Worm (Caenorhabditis elegans) whole organism, early embryonic: ENCODE results near the gene srr-10.
A peak's percentile ranks its signal among the peaks of the same experiment; 100 is the strongest.

ENCODE experiments used
- B0310.2 ChIP-seq: sonication (generic microtip); optimal IDR thresholded peaks from 2 replicates; lab custom pipeline; 2016; ENCODE audit warnings: mild to moderate bottlenecking, missing genetic modification characterization, missing compliant biosample characterization
- F13C5.2 ChIP-seq: sonication (generic microtip); optimal IDR thresholded peaks from 2 replicates; lab custom pipeline; 2017; ENCODE audit warnings: mild to moderate bottlenecking, missing genetic modification characterization, inconsistent platforms, missing compliant biosample characterization
- aly-1 ChIP-seq: sonication (generic microtip); optimal IDR thresholded peaks from 2 replicates; lab custom pipeline; 2016; ENCODE audit warnings: missing genetic modification characterization, missing compliant biosample characterization
- ama-1 ChIP-seq: fragments of 150-350 bp; optimal IDR thresholded peaks from 2 replicates; lab custom pipeline; 2014
- ceh-13 ChIP-seq: fragments of 200-800 bp; sonication (Bioruptor generic); optimal IDR thresholded peaks from 2 replicates; lab custom pipeline; 2018; ENCODE audit warnings: mild to moderate bottlenecking, missing genetic modification characterization, missing compliant biosample characterization
- ceh-36 ChIP-seq: sonication (generic microtip); optimal IDR thresholded peaks from 2 replicates; lab custom pipeline; 2016; ENCODE audit warnings: missing genetic modification characterization, inconsistent platforms, missing compliant biosample characterization
- ets-7 ChIP-seq: sonication (generic microtip); optimal IDR thresholded peaks from 2 replicates; lab custom pipeline; 2016; ENCODE audit warnings: missing genotype, missing genetic modification characterization, missing compliant biosample characterization
- flt-1 ChIP-seq: fragments of 200-800 bp; sonication (Bioruptor generic); IDR thresholded peaks from 2 replicates; pipeline ENCODE4 v1.3.6; 2022; ENCODE audit warnings: missing genetic modification characterization, missing compliant biosample characterization
- hmbx-1 ChIP-seq: sonication (generic microtip); optimal IDR thresholded peaks from 2 replicates; lab custom pipeline; 2016; ENCODE audit warnings: mild to moderate bottlenecking, missing genetic modification characterization, missing compliant biosample characterization
- hmg-4 ChIP-seq: fragments of 200-800 bp; sonication (Bioruptor generic); optimal IDR thresholded peaks from 2 replicates; lab custom pipeline; 2018; ENCODE audit warnings: mild to moderate bottlenecking, missing genetic modification characterization, missing compliant biosample characterization
- hnd-1 ChIP-seq: sonication (generic microtip); optimal IDR thresholded peaks from 2 replicates; lab custom pipeline; 2016; ENCODE audit warnings: missing genetic modification characterization, missing compliant biosample characterization
- pes-1 ChIP-seq: fragments of 200-800 bp; sonication (Bioruptor generic); IDR thresholded peaks from 2 replicates; pipeline ENCODE4 v1.3.6; 2022; ENCODE audit warnings: missing genetic modification reagents, missing genetic modification characterization, missing compliant biosample characterization
- scrt-1 ChIP-seq: fragments of 200-800 bp; sonication (Bioruptor generic); IDR thresholded peaks from 2 replicates; pipeline ENCODE4 v1.3.6; 2022; ENCODE audit warnings: missing genetic modification characterization, missing compliant biosample characterization
- sea-1 ChIP-seq: fragments of 200-800 bp; sonication (Bioruptor generic); conservative IDR thresholded peaks from 2 replicates; pipeline ENCODE4 v1.3.6; 2022; ENCODE audit warnings: missing genetic modification characterization, missing compliant biosample characterization
- tbx-11 ChIP-seq: fragments of 200-800 bp; sonication (Bioruptor generic); IDR thresholded peaks from 2 replicates; pipeline ENCODE4 v1.3.6; 2022; ENCODE audit warnings: missing genetic modification characterization, missing compliant biosample characterization
- tbx-37 ChIP-seq: fragments of 200-800 bp; sonication (Bioruptor generic); conservative IDR thresholded peaks from 2 replicates; pipeline ENCODE4 v1.3.6; 2022; ENCODE audit warnings: missing genetic modification reagents, missing genetic modification characterization, missing compliant biosample characterization
- tra-4 ChIP-seq: sonication (generic microtip); optimal IDR thresholded peaks from 2 replicates; lab custom pipeline; 2017; ENCODE audit warnings: missing genetic modification characterization, missing compliant biosample characterization

The srr-10 gene

ce11 chrV:7739949-7740348, 4.5 kb downstream of the srr-10 start:
- TF ChIP-seq ama-1 (lab: Kevin White, UChicago), result no peak
- TF ChIP-seq hmbx-1 (tag; lab: Kevin White, UChicago), result no peak
- TF ChIP-seq hnd-1 (tag; lab: Kevin White, UChicago), result no peak
- TF ChIP-seq tbx-11 (GFP tag; lab: Robert Waterston, UW), result no peak
- TF ChIP-seq ets-7, result no peak
- TF ChIP-seq ceh-13 (GFP tag; lab: Kevin White, UChicago), result no peak
- no peak for TF ChIP-seq scrt-1 (GFP tag; lab: Robert Waterston, UW)

ce11 chrV:7741918-7742317, 6.5 kb downstream of the srr-10 start:
- TF ChIP-seq hmg-4 (GFP tag; lab: Kevin White, UChicago), result no peak
- no peak for TF ChIP-seq pes-1
- TF ChIP-seq ceh-36 (tag; lab: Kevin White, UChicago), result no peak
- TF ChIP-seq tra-4 (tag; lab: Kevin White, UChicago), result no peak
- no peak for TF ChIP-seq hnd-1 (tag; lab: Kevin White, UChicago)
- TF ChIP-seq scrt-1 (GFP tag; lab: Robert Waterston, UW), result no peak
- TF ChIP-seq hmbx-1 (tag; lab: Kevin White, UChicago), result no peak

ce11 chrV:7742485-7742959, 7.1 kb downstream of the srr-10 start, which contains the start of gene fbxl-5:
fbxl-5 (plus strand) TSS chrV:7742909.
- TF ChIP-seq hnd-1 (tag; lab: Kevin White, UChicago), result no peak
- TF ChIP-seq hmg-4 (GFP tag; lab: Kevin White, UChicago), result no peak
- no peak for TF ChIP-seq B0310.2 (tag; lab: Kevin White, UChicago)
- TF ChIP-seq tra-4 (tag; lab: Kevin White, UChicago), result no peak
- TF ChIP-seq ceh-13 (GFP tag; lab: Kevin White, UChicago), result no peak
- no peak for TF ChIP-seq hmbx-1 (tag; lab: Kevin White, UChicago)
- TF ChIP-seq flt-1 (GFP tag; lab: Robert Waterston, UW), result no peak
- no peak for TF ChIP-seq F13C5.2 (tag; lab: Kevin White, UChicago)

ce11 chrV:7744068-7744467, 8.6 kb downstream of the srr-10 start:
- TF ChIP-seq flt-1 (GFP tag; lab: Robert Waterston, UW) (no peak), hnd-1 (tag; lab: Kevin White, UChicago) (no peak), scrt-1 (GFP tag; lab: Robert Waterston, UW) (no peak), F13C5.2 (tag; lab: Kevin White, UChicago) (no peak)

- TF ChIP-seq ets-7 (no peak), ceh-13 (GFP tag; lab: Kevin White, UChicago) (no peak), F13C5.2 (tag; lab: Kevin White, UChicago) (no peak), hnd-1 (tag; lab: Kevin White, UChicago) (no peak), hmg-4 (GFP tag; lab: Kevin White, UChicago) (no peak), ceh-36 (tag; lab: Kevin White, UChicago) (no peak), hmbx-1 (tag; lab: Kevin White, UChicago) (no peak), B0310.2 (tag; lab: Kevin White, UChicago) (no peak), tbx-37 (no peak), tbx-11 (GFP tag; lab: Robert Waterston, UW) (no peak), scrt-1 (GFP tag; lab: Robert Waterston, UW) (no peak), aly-1 (tag; lab: Kevin White, UChicago) (no peak), tra-4 (tag; lab: Kevin White, UChicago) (no peak), pes-1 (no peak), ama-1 (lab: Kevin White, UChicago) (no peak), sea-1 (GFP tag; lab: Robert Waterston, UW) (no peak), flt-1 (GFP tag; lab: Robert Waterston, UW) (no peak)
These were observed 10.0 kb downstream of the srr-10 start for ce11 chrV:7745386-7745785.

- TF ChIP-seq pes-1 (peak; percentile 27; the same call in 1 of the 2 replicates), B0310.2 (tag; lab: Kevin White, UChicago) (no peak), hmg-4 (GFP tag; lab: Kevin White, UChicago) (peak; percentile 64), ets-7 (no peak), ama-1 (lab: Kevin White, UChicago) (no peak)
These were observed 10.5 kb downstream of the srr-10 start for ce11 chrV:7745903-7746302.

- no peak for TF ChIP-seq hnd-1 (tag; lab: Kevin White, UChicago)
- TF ChIP-seq B0310.2 (tag; lab: Kevin White, UChicago), result no peak
- TF ChIP-seq ceh-36 (tag; lab: Kevin White, UChicago), result no peak
- no peak for TF ChIP-seq ets-7
These were observed 11.7 kb downstream of the srr-10 start for ce11 chrV:7747132-7747531.

- TF ChIP-seq B0310.2 (tag; lab: Kevin White, UChicago) (no peak), ets-7 (peak; percentile 88)
These were observed 12.7 kb downstream of the srr-10 start for ce11 chrV:7747987-7748607.

ce11 chrV:7749708-7750107, 14.3 kb downstream of the srr-10 start:
- TF ChIP-seq tbx-37 (no peak), sea-1 (GFP tag; lab: Robert Waterston, UW) (no peak), tbx-11 (GFP tag; lab: Robert Waterston, UW) (no peak), hnd-1 (tag; lab: Kevin White, UChicago) (no peak), ets-7 (no peak), ceh-13 (GFP tag; lab: Kevin White, UChicago) (no peak), aly-1 (tag; lab: Kevin White, UChicago) (no peak), F13C5.2 (tag; lab: Kevin White, UChicago) (no peak), ama-1 (lab: Kevin White, UChicago) (no peak)
